Fruit fly (Drosophila melanogaster): ENCODE data around the gene CG13689.

dm6 chr2L:624317-624716, 21.7 kb downstream of the CG13689 start, which contains the start of gene lectin-21Ca:
- TF ChIP-seq CG10366 (GFP tag; IDR thresholded peaks at IDR 0.05) (no peak), CG10209 (GFP tag; optimal IDR thresholded peaks at IDR 0.05) (no peak), pnt (GFP tag; optimal IDR thresholded peaks at IDR 0.05) (no peak), CG10654 (GFP tag; optimal IDR thresholded peaks at IDR 0.05) (no peak), br (optimal IDR thresholded peaks at IDR 0.05) (no peak), dysf (GFP tag; IDR thresholded peaks at IDR 0.05) (no peak), PHDP (tag; optimal IDR thresholded peaks at IDR 0.05) (no peak), usp (GFP tag; optimal IDR thresholded peaks at IDR 0.05) (no peak)

Measured in whole organism, embryonic.